Worm (Caenorhabditis elegans) whole organism, early embryonic: Measurements from ENCODE around the gene Y17G7B.8.

Source experiments
- ama-1 ChIP-seq: fragments of 150-350 bp; optimal IDR thresholded peaks from 2 replicates; lab custom pipeline; 2014
- flt-1 ChIP-seq: fragments of 200-800 bp; sonication (Bioruptor generic); IDR thresholded peaks from 2 replicates; pipeline ENCODE4 v1.3.6; 2022; ENCODE audit warnings: missing genetic modification characterization, missing compliant biosample characterization
- hmbx-1 ChIP-seq: sonication (generic microtip); optimal IDR thresholded peaks from 2 replicates; lab custom pipeline; 2016; ENCODE audit warnings: mild to moderate bottlenecking, missing genetic modification characterization, missing compliant biosample characterization
- hmg-4 ChIP-seq: fragments of 200-800 bp; sonication (Bioruptor generic); optimal IDR thresholded peaks from 2 replicates; lab custom pipeline; 2018; ENCODE audit warnings: mild to moderate bottlenecking, missing genetic modification characterization, missing compliant biosample characterization
- pes-1 ChIP-seq: fragments of 200-800 bp; sonication (Bioruptor generic); IDR thresholded peaks from 2 replicates; pipeline ENCODE4 v1.3.6; 2022; ENCODE audit warnings: missing genetic modification reagents, missing genetic modification characterization, missing compliant biosample characterization
- scrt-1 ChIP-seq: fragments of 200-800 bp; sonication (Bioruptor generic); IDR thresholded peaks from 2 replicates; pipeline ENCODE4 v1.3.6; 2022; ENCODE audit warnings: missing genetic modification characterization, missing compliant biosample characterization
- sea-1 ChIP-seq: fragments of 200-800 bp; sonication (Bioruptor generic); conservative IDR thresholded peaks from 2 replicates; pipeline ENCODE4 v1.3.6; 2022; ENCODE audit warnings: missing genetic modification characterization, missing compliant biosample characterization

DNA sequence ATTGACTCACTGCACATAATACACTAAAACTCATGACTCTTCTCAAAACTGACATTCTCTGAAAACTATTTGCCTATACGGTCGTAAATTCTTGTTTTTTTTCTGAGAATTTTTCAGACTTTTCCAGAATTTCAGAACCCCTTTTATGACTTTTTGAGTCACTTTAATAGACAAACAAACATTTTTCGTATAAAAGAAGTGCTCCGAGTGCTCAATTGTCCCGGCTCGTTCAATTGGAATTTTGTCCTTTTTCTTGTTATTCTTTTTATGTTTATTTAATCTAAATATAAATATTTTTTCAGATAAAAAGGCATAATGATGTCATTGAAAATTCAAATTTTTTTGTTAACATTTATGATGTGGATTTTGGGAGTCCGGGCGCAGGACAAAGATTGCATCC is 28.6 kb downstream of the Y17G7B.8 start, which contains the start of gene Y17G7B.23:
- TF ChIP-seq sea-1 (GFP tag; lab: Robert Waterston, UW) (no peak), scrt-1 (GFP tag; lab: Robert Waterston, UW) (no peak), hmbx-1 (tag; lab: Kevin White, UChicago) (no peak), ama-1 (lab: Kevin White, UChicago) (no peak), pes-1 (GFP tag; lab: Robert Waterston, UW) (no peak), hmg-4 (no peak), flt-1 (GFP tag; lab: Robert Waterston, UW) (no peak)
